Worm (Caenorhabditis elegans) whole organism, early embryonic: ENCODE data around the gene B0303.14.

Source experiments
- B0310.2 ChIP-seq: sonication (generic microtip); optimal IDR thresholded peaks from 2 replicates; lab custom pipeline; 2016; ENCODE audit warnings: mild to moderate bottlenecking, missing genetic modification characterization, missing compliant biosample characterization
- ama-1 ChIP-seq: fragments of 150-350 bp; optimal IDR thresholded peaks from 2 replicates; lab custom pipeline; 2014
- ceh-13 ChIP-seq: fragments of 200-800 bp; sonication (Bioruptor generic); optimal IDR thresholded peaks from 2 replicates; lab custom pipeline; 2018; ENCODE audit warnings: mild to moderate bottlenecking, missing genetic modification characterization, missing compliant biosample characterization
- ceh-36 ChIP-seq: sonication (generic microtip); optimal IDR thresholded peaks from 2 replicates; lab custom pipeline; 2016; ENCODE audit warnings: missing genetic modification characterization, inconsistent platforms, missing compliant biosample characterization
- flt-1 ChIP-seq: fragments of 200-800 bp; sonication (Bioruptor generic); IDR thresholded peaks from 2 replicates; pipeline ENCODE4 v1.3.6; 2022; ENCODE audit warnings: missing genetic modification characterization, missing compliant biosample characterization
- hmg-4 ChIP-seq: fragments of 200-800 bp; sonication (Bioruptor generic); optimal IDR thresholded peaks from 2 replicates; lab custom pipeline; 2018; ENCODE audit warnings: mild to moderate bottlenecking, missing genetic modification characterization, missing compliant biosample characterization
- hnd-1 ChIP-seq: sonication (generic microtip); optimal IDR thresholded peaks from 2 replicates; lab custom pipeline; 2016; ENCODE audit warnings: missing genetic modification characterization, missing compliant biosample characterization
- pes-1 ChIP-seq: fragments of 200-800 bp; sonication (Bioruptor generic); IDR thresholded peaks from 2 replicates; pipeline ENCODE4 v1.3.6; 2022; ENCODE audit warnings: missing genetic modification reagents, missing genetic modification characterization, missing compliant biosample characterization
- tbx-11 ChIP-seq: fragments of 200-800 bp; sonication (Bioruptor generic); IDR thresholded peaks from 2 replicates; pipeline ENCODE4 v1.3.6; 2022; ENCODE audit warnings: missing genetic modification characterization, missing compliant biosample characterization
- tra-4 ChIP-seq: sonication (generic microtip); optimal IDR thresholded peaks from 2 replicates; lab custom pipeline; 2017; ENCODE audit warnings: missing genetic modification characterization, missing compliant biosample characterization

DNA sequence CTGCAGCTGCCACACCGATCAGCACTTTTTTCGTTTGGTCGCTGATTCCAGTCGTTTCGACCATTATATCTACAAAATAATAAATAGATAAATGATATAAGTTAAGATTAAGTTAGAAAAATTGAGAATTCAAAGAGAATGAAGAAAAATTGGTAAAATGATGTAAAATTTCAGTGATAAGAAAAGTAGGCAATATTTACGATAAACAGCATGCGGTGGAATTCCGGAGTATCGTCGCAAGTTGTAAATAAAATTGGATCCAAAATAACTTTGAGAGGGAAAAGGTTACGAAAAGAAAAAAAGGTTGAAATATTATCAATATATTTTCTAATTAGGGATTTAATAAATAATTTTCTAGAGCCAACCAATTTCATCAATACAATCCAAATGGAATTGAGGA is 38.7 kb upstream of the B0303.14 start, which contains the start of gene tomm-70:
- TF ChIP-seq ceh-36 (tag; lab: Kevin White, UChicago), result no peak
- no peak for TF ChIP-seq tbx-11 (GFP tag; lab: Robert Waterston, UW)
- TF ChIP-seq pes-1 (GFP tag; lab: Robert Waterston, UW), result no peak
- no peak for TF ChIP-seq ama-1 (lab: Kevin White, UChicago)
- no peak for TF ChIP-seq hmg-4 (GFP tag; lab: Kevin White, UChicago)
- no peak for TF ChIP-seq ceh-13 (GFP tag; lab: Kevin White, UChicago)
- no peak for TF ChIP-seq flt-1
- TF ChIP-seq B0310.2 (tag; lab: Kevin White, UChicago), result no peak
- no peak for TF ChIP-seq hnd-1 (tag; lab: Kevin White, UChicago)
- TF ChIP-seq tra-4, result no peak
